Fruit fly (Drosophila melanogaster): Measurements from ENCODE around the gene CG43841.
A peak's percentile ranks its signal among the peaks of the same experiment; 100 is the strongest.

CG43841 gene

dm6 chrX:18452717-18453116 is 13.2 kb downstream of the CG43841 start (continued):
- TF ChIP-seq sisA (GFP tag; IDR thresholded peaks at IDR 0.05) = no peak

DNA sequence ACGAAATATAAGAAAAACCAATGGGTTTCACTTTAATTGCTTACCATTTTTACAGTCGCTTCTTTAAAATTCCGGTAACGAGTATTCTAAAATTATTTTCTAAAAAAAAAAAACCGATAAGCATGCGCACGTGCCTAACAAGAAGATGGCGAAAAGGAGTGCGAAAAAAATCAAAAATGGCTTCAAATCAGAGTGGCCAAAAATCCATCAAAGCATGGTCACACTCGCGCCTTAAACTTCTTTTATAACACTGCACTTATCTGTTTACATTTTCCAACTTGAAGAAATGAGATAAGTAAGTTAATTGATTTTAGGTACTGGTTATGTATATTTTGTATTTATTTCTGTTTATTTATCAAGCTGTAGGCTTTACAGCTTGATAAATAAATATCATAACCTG is 20.9 kb downstream of the CG43841 start, which contains the start of gene CG43843:
TSS of gene CG43843 (minus strand) at position 101 of the 400 bp plus-strand sequence.
- no peak for TF ChIP-seq ATbp (GFP tag; optimal IDR thresholded peaks at IDR 0.05)
- TF ChIP-seq Doc2 (GFP tag; IDR thresholded peaks at IDR 0.05) = no peak
- TF ChIP-seq CG8281 (tag; optimal IDR thresholded peaks at IDR 0.05) = no peak
- TF ChIP-seq stwl (tag; optimal IDR thresholded peaks at IDR 0.05) = peak; percentile 19
- no peak for TF ChIP-seq CG7745 (tag; optimal IDR thresholded peaks at IDR 0.05)
- no peak for TF ChIP-seq GATAe (GFP tag; conservative IDR thresholded peaks at IDR 0.05)
- TF ChIP-seq ab (GFP tag; optimal IDR thresholded peaks at IDR 0.05) = no peak
- TF ChIP-seq ssp (GFP tag; IDR thresholded peaks at IDR 0.05) = no peak
- TF ChIP-seq D19A (tag; optimal IDR thresholded peaks at IDR 0.05) = no peak
- no peak for TF ChIP-seq mirr (GFP tag; optimal IDR thresholded peaks at IDR 0.05)
- TF ChIP-seq CG14860 (GFP tag; IDR thresholded peaks at IDR 0.05; ENCODE audit: partially characterized antibody) = no peak
- peak; percentile 37 for TF ChIP-seq sens (GFP tag)
- no peak for TF ChIP-seq CG12219 (GFP tag; optimal IDR thresholded peaks at IDR 0.05)

DNA sequence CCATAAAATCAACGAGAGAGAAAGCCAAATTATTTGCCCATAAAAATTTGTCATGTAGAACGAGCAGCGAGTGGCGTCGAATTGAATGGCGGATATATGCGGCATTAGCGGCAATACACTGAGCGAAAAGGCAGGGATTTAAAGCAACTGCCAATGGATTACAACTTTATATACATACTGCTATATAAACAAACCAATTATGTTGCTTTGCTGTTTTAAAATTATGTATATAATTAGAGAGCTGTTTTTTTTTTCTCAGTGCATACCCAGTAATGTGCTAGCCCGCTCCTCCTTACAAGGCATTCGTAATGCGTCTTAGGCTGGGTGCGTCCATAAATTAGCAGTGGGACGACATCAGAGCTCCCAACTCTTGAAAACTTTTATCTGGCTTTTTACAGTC is 28.4 kb downstream of the CG43841 start:
- TF ChIP-seq CG7839 (tag; optimal IDR thresholded peaks at IDR 0.05) = peak; percentile 45
- peak; percentile 65 for TF ChIP-seq CG32532 (GFP tag; IDR thresholded peaks at IDR 0.05)
- no peak for TF ChIP-seq Ets65A (GFP tag)
- no peak for TF ChIP-seq CG18011 (GFP tag; optimal IDR thresholded peaks at IDR 0.05)
- no peak for TF ChIP-seq tll (GFP tag; optimal IDR thresholded peaks at IDR 0.05)
- 0 out of 2 replicates have a peak, but pooled peaks have one; percentile 23 for TF ChIP-seq seq (GFP tag; IDR thresholded peaks at IDR 0.05)
- peak; percentile 2 for TF ChIP-seq CG30403 (GFP tag; optimal IDR thresholded peaks at IDR 0.05)
- peak; percentile 70 for TF ChIP-seq sens (GFP tag)
- no peak for TF ChIP-seq prd (optimal IDR thresholded peaks at IDR 0.05)
- peak; percentile 30; the same call in 1 of the 3 replicates for TF ChIP-seq prd (GFP tag; IDR thresholded peaks at IDR 0.05)
- TF ChIP-seq lilli (GFP tag; optimal IDR thresholded peaks at IDR 0.05) = peak; percentile 42
- TF ChIP-seq Sox102F (GFP tag; optimal IDR thresholded peaks at IDR 0.05) = peak; percentile 13
- no peak for TF ChIP-seq otp (GFP tag; IDR thresholded peaks at IDR 0.05)
- TF ChIP-seq CG9932 (GFP tag; IDR thresholded peaks at IDR 0.05) = peak; percentile 56
- TF ChIP-seq da (GFP tag; optimal IDR thresholded peaks at IDR 0.05) = no peak
- TF ChIP-seq lab (GFP tag; optimal IDR thresholded peaks at IDR 0.05) = peak; percentile 62
- peak; percentile 23 for TF ChIP-seq tin (GFP tag; optimal IDR thresholded peaks at IDR 0.05)
- no peak for TF ChIP-seq amos (GFP tag; IDR thresholded peaks at IDR 0.05; ENCODE audit: partially characterized antibody)
- peak; percentile 12 for TF ChIP-seq Xbp1 (GFP tag; optimal IDR thresholded peaks at IDR 0.05)
- no peak for TF ChIP-seq sr (GFP tag; IDR thresholded peaks at IDR 0.05)
- TF ChIP-seq CG12659 (GFP tag; optimal IDR thresholded peaks at IDR 0.05) = peak; percentile 4
- no peak for TF ChIP-seq CG3065 (GFP tag; optimal IDR thresholded peaks at IDR 0.05)
- TF ChIP-seq CG15514 (GFP tag; optimal IDR thresholded peaks at IDR 0.05) = peak; percentile 17
- peak; percentile 58 for TF ChIP-seq slbo (GFP tag; IDR thresholded peaks at IDR 0.05)
- TF ChIP-seq hkb (optimal IDR thresholded peaks at IDR 0.05) = no peak
- peak; percentile 60 for TF ChIP-seq hkb (GFP tag; IDR thresholded peaks at IDR 0.05)
- no peak for TF ChIP-seq ac (GFP tag; optimal IDR thresholded peaks at IDR 0.05)
- TF ChIP-seq luna (GFP tag; optimal IDR thresholded peaks at IDR 0.05) = no peak
- TF ChIP-seq CG2875 (GFP tag; optimal IDR thresholded peaks at IDR 0.05) = no peak
- peak; percentile 36 for TF ChIP-seq gem (tag; optimal IDR thresholded peaks at IDR 0.05)
- peak in 1 of 2 experiments; percentile 14 for TF ChIP-seq Hr51 (GFP tag; optimal IDR thresholded peaks at IDR 0.05)
- no peak for TF ChIP-seq Tbp (GFP tag; optimal IDR thresholded peaks at IDR 0.05)
- TF ChIP-seq unpg (GFP tag; optimal IDR thresholded peaks at IDR 0.05) = peak; percentile 25
- peak; percentile 13 for TF ChIP-seq CG13424 (tag; optimal IDR thresholded peaks at IDR 0.05)
- peak; percentile 30 for TF ChIP-seq Fer3 (tag; optimal IDR thresholded peaks at IDR 0.05)

Data from whole organism, embryonic.